Fruit fly (Drosophila melanogaster): ENCODE measurements around the gene CG18493.

dm6 chr3R:19408573-19408972 lies 18.5 kb downstream of the CG18493 start, which contains the start of gene CG11626:
- no peak for TF ChIP-seq CG7372 (GFP tag; IDR thresholded peaks at IDR 0.05)
- no peak for TF ChIP-seq CG8478 (optimal IDR thresholded peaks at IDR 0.05)
- no peak for TF ChIP-seq Sox102F (GFP tag; optimal IDR thresholded peaks at IDR 0.05)
- no peak for TF ChIP-seq ERR (GFP tag; optimal IDR thresholded peaks at IDR 0.05)
- no peak for TF ChIP-seq croc (GFP tag; conservative IDR thresholded peaks at IDR 0.05)
- no peak for TF ChIP-seq kah (GFP tag; optimal IDR thresholded peaks at IDR 0.05)
- no peak for TF ChIP-seq cas (GFP tag; IDR thresholded peaks at IDR 0.05)
- no peak for TF ChIP-seq phol (tag; optimal IDR thresholded peaks at IDR 0.05)
- no peak for TF ChIP-seq CG30403 (GFP tag; optimal IDR thresholded peaks at IDR 0.05)
- TF ChIP-seq YL-1 (GFP tag; optimal IDR thresholded peaks at IDR 0.05): no peak
- TF ChIP-seq vfl (GFP tag; optimal IDR thresholded peaks at IDR 0.05): no peak
- no peak for TF ChIP-seq Atf-2 (GFP tag; optimal IDR thresholded peaks at IDR 0.05)
